Worm (Caenorhabditis elegans) whole organism, mixed stage, embryonic: ENCODE data around the gene prmt-4.

Experiments
- blmp-1 ChIP-seq: fragments of 150-350 bp; optimal IDR thresholded peaks from 2 replicates; lab custom pipeline; 2014; ENCODE audit warnings: missing biosample characterization, missing genetic modification characterization
- drap-1 ChIP-seq: fragments of 200-800 bp; sonication (Bioruptor generic); optimal IDR thresholded peaks from 3 replicates; lab custom pipeline; 2018; ENCODE audit warnings: mild to moderate bottlenecking, missing genetic modification characterization, missing compliant biosample characterization
- lsy-2 ChIP-seq: fragments of 150-350 bp; optimal IDR thresholded peaks from 2 replicates; lab custom pipeline; 2014; ENCODE audit warnings: missing biosample characterization, missing genetic modification characterization
- nhr-28 ChIP-seq: fragments of 150-350 bp; optimal IDR thresholded peaks from 2 replicates; lab custom pipeline; 2014; ENCODE audit warnings: missing biosample characterization, missing genetic modification characterization
- snpc-4 ChIP-seq: fragments of 150-350 bp; optimal IDR thresholded peaks from 2 replicates; lab custom pipeline; 2014; ENCODE audit warnings: missing biosample characterization, missing genetic modification characterization
- unc-62 ChIP-seq: fragments of 150-350 bp; optimal IDR thresholded peaks from 2 replicates; lab custom pipeline; 2014; ENCODE audit warnings: missing biosample characterization, missing genetic modification reagents, missing genetic modification characterization

- TF ChIP-seq snpc-4 (tag; lab: Kevin White, UChicago) (no peak), nhr-28 (tag; lab: Kevin White, UChicago) (no peak), blmp-1 (tag; lab: Kevin White, UChicago) (no peak), lsy-2 (tag; lab: Kevin White, UChicago) (no peak), drap-1 (GFP tag; lab: Kevin White, UChicago) (no peak), unc-62 (no peak)
These were observed 15.7 kb downstream of the prmt-4 start, which contains the start of gene C18H7.12 for ce11 chrIV:587729-588128.
